Fruit fly (Drosophila melanogaster) whole organism, prepupa: ENCODE results near the gene Mp.

Source experiments
- CG11762 ChIP-seq: fragments of 200-800 bp; sonication (Bioruptor generic); optimal IDR thresholded peaks from 3 replicates; lab custom pipeline; 2016; ENCODE audit warnings: missing biosample characterization, missing genetic modification characterization; ENCODE audit not compliant: insufficient read depth
- OdsH ChIP-seq: fragments of 200-800 bp; sonication (Bioruptor generic); optimal IDR thresholded peaks from 3 replicates; lab custom pipeline; 2016; ENCODE audit warnings: missing biosample characterization, missing genetic modification characterization
- dsx ChIP-seq: fragments of 200-800 bp; optimal IDR thresholded peaks from 3 replicates; lab custom pipeline; 2019; ENCODE audit warnings: missing biosample characterization, mild to moderate bottlenecking, missing genetic modification characterization, moderate library complexity; ENCODE audit not compliant: poor library complexity, severe bottlenecking
- fkh ChIP-seq: fragments of 200-800 bp; sonication (Bioruptor generic); optimal IDR thresholded peaks from 3 replicates; lab custom pipeline; 2017; ENCODE audit warnings: missing biosample characterization, mild to moderate bottlenecking, missing genetic modification characterization, moderate library complexity
- topi ChIP-seq: fragments of 200-800 bp; sonication (Bioruptor generic); optimal IDR thresholded peaks from 3 replicates; lab custom pipeline; 2016; ENCODE audit warnings: missing biosample characterization, missing genetic modification characterization
- vri ChIP-seq: fragments of 200-800 bp; sonication (Bioruptor generic); optimal IDR thresholded peaks from 3 replicates; lab custom pipeline; 2016; ENCODE audit warnings: missing biosample characterization, mild to moderate bottlenecking, missing genetic modification characterization

DNA sequence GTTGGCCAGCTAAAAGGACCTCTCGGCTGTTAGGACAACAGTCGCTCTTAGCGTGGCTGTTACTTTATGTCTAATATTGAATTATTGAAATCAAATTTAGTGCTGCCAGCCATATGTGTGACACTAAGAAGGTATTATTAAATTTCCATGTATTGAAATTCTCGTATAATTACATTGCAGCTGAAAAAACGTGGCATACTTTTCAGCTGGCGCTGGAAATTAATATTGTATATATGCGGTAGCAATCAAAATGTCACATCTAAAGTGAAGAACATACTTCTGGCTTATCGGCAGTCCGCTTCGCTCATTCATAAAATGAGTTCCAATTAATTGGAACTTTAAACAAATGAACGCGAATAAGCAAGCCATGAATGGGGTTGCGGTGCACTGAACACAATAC is 83.5 kb downstream of the Mp start:
- TF ChIP-seq topi (GFP tag; lab: Kevin White, UChicago) (no peak), vri (no peak), dsx (GFP tag; lab: Kevin White, UChicago) (no peak), CG11762 (GFP tag; lab: Kevin White, UChicago) (no peak), fkh (GFP tag; lab: Kevin White, UChicago) (no peak), OdsH (GFP tag; lab: Kevin White, UChicago) (no peak)
